Worm (Caenorhabditis elegans) whole organism, L2 larva: ENCODE data around the gene M88.4.
A peak's percentile ranks its signal among the peaks of the same experiment; 100 is the strongest.

Source experiments
- C34F6.9 ChIP-seq: fragments of 150-350 bp; optimal IDR thresholded peaks from 2 replicates; lab custom pipeline; 2014; ENCODE audit warnings: missing biosample characterization, missing genetic modification characterization
- F13H6.1 ChIP-seq: sonication (generic microtip); optimal IDR thresholded peaks from 2 replicates; lab custom pipeline; 2016; ENCODE audit warnings: missing genetic modification characterization, missing compliant biosample characterization
- R02D3.7 ChIP-seq: fragments of 150-350 bp; optimal IDR thresholded peaks from 2 replicates; lab custom pipeline; 2014; ENCODE audit warnings: missing biosample characterization, missing genetic modification characterization
- Y55F3AM.14 ChIP-seq: fragments of 200-800 bp; sonication (Bioruptor generic); optimal IDR thresholded peaks from 2 replicates; lab custom pipeline; 2018; ENCODE audit warnings: mild to moderate bottlenecking, missing genetic modification characterization, missing compliant biosample characterization
- ZK546.5 ChIP-seq: sonication (generic microtip); optimal IDR thresholded peaks from 2 replicates; lab custom pipeline; 2017; ENCODE audit warnings: missing biosample characterization, missing genetic modification characterization
- alr-1 ChIP-seq: fragments of 150-350 bp; optimal IDR thresholded peaks from 2 replicates; lab custom pipeline; 2014; ENCODE audit warnings: missing biosample characterization, missing genetic modification characterization
- aly-2 ChIP-seq: fragments of 150-350 bp; optimal IDR thresholded peaks from 2 replicates; lab custom pipeline; 2014; ENCODE audit warnings: missing biosample characterization, missing genetic modification characterization
- ama-1 ChIP-seq: fragments of 150-350 bp; optimal IDR thresholded peaks from 2 replicates; lab custom pipeline; 2018; ENCODE audit warnings: inconsistent platforms
- blmp-1 ChIP-seq: sonication (generic microtip); optimal IDR thresholded peaks from 2 replicates; lab custom pipeline; 2017; ENCODE audit warnings: missing genetic modification characterization, mild to moderate bottlenecking, missing compliant biosample characterization, antibody characterized with exemption, moderate library complexity; ENCODE audit not compliant: insufficient read depth
- ceh-16 ChIP-seq: fragments of 150-350 bp; optimal IDR thresholded peaks from 2 replicates; lab custom pipeline; 2014; ENCODE audit warnings: missing biosample characterization, missing genetic modification characterization
- ceh-82 ChIP-seq: fragments of 150-350 bp; optimal IDR thresholded peaks from 2 replicates; lab custom pipeline; 2014; ENCODE audit warnings: missing biosample characterization, missing genetic modification characterization
- crh-2 ChIP-seq: sonication (generic microtip); optimal IDR thresholded peaks from 2 replicates; lab custom pipeline; 2017; ENCODE audit warnings: missing biosample characterization, missing genetic modification characterization
- dmd-4 ChIP-seq: sonication (generic microtip); optimal IDR thresholded peaks from 2 replicates; lab custom pipeline; 2017; ENCODE audit warnings: missing biosample characterization, missing genetic modification characterization
- egl-27 ChIP-seq: sonication (generic microtip); optimal IDR thresholded peaks from 3 replicates; lab custom pipeline; 2017; ENCODE audit warnings: missing biosample characterization, missing genetic modification reagents, missing genetic modification characterization
- elt-1 ChIP-seq: fragments of 150-350 bp; optimal IDR thresholded peaks from 2 replicates; lab custom pipeline; 2014; ENCODE audit warnings: missing biosample characterization, missing genetic modification characterization
- elt-3 ChIP-seq: sonication (generic microtip); optimal IDR thresholded peaks from 2 replicates; lab custom pipeline; 2017; ENCODE audit warnings: missing biosample characterization, missing genetic modification characterization
- fos-1 ChIP-seq: fragments of 150-350 bp; optimal IDR thresholded peaks from 2 replicates; lab custom pipeline; 2014; ENCODE audit warnings: missing biosample characterization, missing genetic modification characterization
- gmeb-1 ChIP-seq: fragments of 150-350 bp; optimal IDR thresholded peaks from 2 replicates; lab custom pipeline; 2014; ENCODE audit warnings: missing biosample characterization, missing genetic modification characterization
- lin-11 ChIP-seq: fragments of 150-350 bp; sonication (generic microtip); optimal IDR thresholded peaks from 2 replicates; lab custom pipeline; 2014; ENCODE audit warnings: missing biosample characterization, missing genetic modification characterization, inconsistent platforms, mixed read lengths
- lin-13 ChIP-seq: fragments of 150-350 bp; optimal IDR thresholded peaks from 2 replicates; lab custom pipeline; 2014; ENCODE audit warnings: missing biosample characterization, missing genetic modification reagents, missing genetic modification characterization
- lin-39 ChIP-seq: fragments of 150-350 bp; optimal IDR thresholded peaks from 2 replicates; lab custom pipeline; 2014; ENCODE audit warnings: missing biosample characterization, missing genetic modification reagents, missing genetic modification characterization
- lsy-2 ChIP-seq, 2 experiments: fragments of 150-350 bp in 1 of 2; sonication (generic microtip) in 1 of 2; optimal IDR thresholded peaks; 2 replicates each; lab custom pipeline; 2014 to 2017; ENCODE audit warnings: missing biosample characterization in 2 of 2, missing genetic modification characterization in 2 of 2
- mab-5 ChIP-seq: fragments of 150-350 bp; optimal IDR thresholded peaks from 2 replicates; lab custom pipeline; 2014; ENCODE audit warnings: missing biosample characterization, missing genetic modification characterization
- mbf-1 ChIP-seq: sonication (generic microtip); optimal IDR thresholded peaks from 2 replicates; lab custom pipeline; 2017; ENCODE audit warnings: missing biosample characterization, missing genetic modification characterization
- mdl-1 ChIP-seq, 2 experiments: fragments of 150-350 bp in 1 of 2; sonication (generic microtip) in 1 of 2; optimal IDR thresholded peaks; 2 replicates each; lab custom pipeline; 2017; ENCODE audit warnings: missing biosample characterization in 2 of 2, missing genetic modification characterization in 2 of 2
- nhr-10 ChIP-seq: sonication (generic microtip); optimal IDR thresholded peaks from 2 replicates; lab custom pipeline; 2017; ENCODE audit warnings: missing biosample characterization, missing genetic modification characterization
- nhr-11 ChIP-seq: fragments of 150-350 bp; optimal IDR thresholded peaks from 2 replicates; lab custom pipeline; 2014; ENCODE audit warnings: missing biosample characterization, missing genetic modification characterization
- nhr-12 ChIP-seq: fragments of 150-350 bp; optimal IDR thresholded peaks from 2 replicates; lab custom pipeline; 2014; ENCODE audit warnings: missing biosample characterization, missing genetic modification characterization
- nhr-129 ChIP-seq: fragments of 150-350 bp; optimal IDR thresholded peaks from 2 replicates; lab custom pipeline; 2014; ENCODE audit warnings: missing biosample characterization, missing genetic modification characterization
- nhr-21 ChIP-seq: fragments of 150-350 bp; optimal IDR thresholded peaks from 2 replicates; lab custom pipeline; 2014; ENCODE audit warnings: missing biosample characterization, missing genetic modification characterization
- nhr-23 ChIP-seq: fragments of 150-350 bp; optimal IDR thresholded peaks from 2 replicates; lab custom pipeline; 2014; ENCODE audit warnings: missing biosample characterization, missing genetic modification reagents, missing genetic modification characterization
- nhr-237 ChIP-seq: fragments of 150-350 bp; optimal IDR thresholded peaks from 2 replicates; lab custom pipeline; 2014; ENCODE audit warnings: missing biosample characterization, missing genetic modification characterization
- nhr-25 ChIP-seq: fragments of 150-350 bp; sonication (generic microtip); optimal IDR thresholded peaks from 3 replicates; lab custom pipeline; 2014; ENCODE audit warnings: missing biosample characterization, missing genetic modification characterization
- nhr-6 ChIP-seq: fragments of 150-350 bp; optimal IDR thresholded peaks from 2 replicates; lab custom pipeline; 2014; ENCODE audit warnings: missing biosample characterization, missing genetic modification characterization
- nhr-77 ChIP-seq: fragments of 150-350 bp; optimal IDR thresholded peaks from 2 replicates; lab custom pipeline; 2014; ENCODE audit warnings: missing biosample characterization, missing genetic modification characterization
- peb-1 ChIP-seq: fragments of 150-350 bp; optimal IDR thresholded peaks from 2 replicates; lab custom pipeline; 2014; ENCODE audit warnings: missing biosample characterization, missing genetic modification characterization
- sem-4 ChIP-seq: fragments of 150-350 bp; optimal IDR thresholded peaks from 2 replicates; lab custom pipeline; 2014; ENCODE audit warnings: missing biosample characterization, missing genetic modification reagents, missing genetic modification characterization
- skn-1 ChIP-seq: sonication (generic microtip); optimal IDR thresholded peaks from 2 replicates; lab custom pipeline; 2017; ENCODE audit warnings: missing biosample characterization, missing genetic modification characterization
- sma-3 ChIP-seq: sonication (generic microtip); optimal IDR thresholded peaks from 2 replicates; lab custom pipeline; 2016; ENCODE audit warnings: missing genetic modification reagents, missing genetic modification characterization, missing compliant biosample characterization
- sma-9 ChIP-seq, 2 experiments: fragments of 150-350 bp in 1 of 2; sonication (generic microtip) in 1 of 2; optimal IDR thresholded peaks; 2 replicates each; lab custom pipeline; 2014 to 2016; ENCODE audit warnings: missing genetic modification characterization in 2 of 2, mild to moderate bottlenecking in 1 of 2, missing biosample characterization in 1 of 2, missing compliant biosample characterization in 1 of 2, missing genetic modification reagents in 1 of 2, moderate library complexity in 1 of 2
- snpc-4 ChIP-seq: fragments of 150-350 bp; optimal IDR thresholded peaks from 2 replicates; lab custom pipeline; 2014; ENCODE audit warnings: missing biosample characterization, missing genetic modification characterization
- unc-39 ChIP-seq: fragments of 150-350 bp; optimal IDR thresholded peaks from 2 replicates; lab custom pipeline; 2014; ENCODE audit warnings: missing biosample characterization, missing genetic modification characterization
- unc-55 ChIP-seq: fragments of 150-350 bp; sonication (generic microtip); optimal IDR thresholded peaks from 3 replicates; lab custom pipeline; 2014; ENCODE audit warnings: missing biosample characterization, missing genetic modification reagents, missing genetic modification characterization
- unc-62 ChIP-seq: fragments of 150-350 bp; optimal IDR thresholded peaks from 2 replicates; lab custom pipeline; 2014; ENCODE audit warnings: missing biosample characterization, missing genetic modification reagents, missing genetic modification characterization
- zag-1 ChIP-seq: fragments of 150-350 bp; optimal IDR thresholded peaks from 2 replicates; lab custom pipeline; 2014; ENCODE audit warnings: missing biosample characterization, missing genetic modification characterization
- ztf-1 ChIP-seq: fragments of 200-800 bp; sonication (Bioruptor generic); conservative IDR thresholded peaks from 2 replicates; pipeline ENCODE4 v1.3.6; 2022; ENCODE audit warnings: missing genetic modification characterization, missing compliant biosample characterization
- ztf-11 ChIP-seq: sonication (generic microtip); optimal IDR thresholded peaks from 2 replicates; lab custom pipeline; 2017; ENCODE audit warnings: missing biosample characterization, missing genetic modification characterization
- ztf-4 ChIP-seq: fragments of 150-350 bp; optimal IDR thresholded peaks from 2 replicates; lab custom pipeline; 2014; ENCODE audit warnings: missing biosample characterization, missing genetic modification characterization

M88.4 gene

DNA sequence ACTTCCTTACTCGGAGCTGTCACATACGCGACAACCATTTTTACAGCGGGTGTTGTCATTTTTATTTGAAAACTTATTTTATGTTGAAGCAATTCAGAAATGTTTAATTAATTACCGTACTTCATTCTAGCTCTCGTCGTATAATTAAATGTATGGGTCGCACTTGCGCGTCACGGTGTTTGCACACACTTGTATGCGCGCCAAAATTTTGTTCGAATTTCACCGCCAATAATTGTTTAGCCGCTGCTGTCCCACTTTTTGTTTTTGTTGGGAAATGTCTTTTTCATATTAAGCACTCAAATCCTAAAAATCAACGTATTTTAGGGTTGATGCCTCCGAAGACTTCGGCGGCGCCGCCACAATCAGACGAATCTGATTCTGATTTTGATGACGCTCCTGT lies 38.3 kb downstream of the M88.4 start, which contains the start of the genes F35G12.7 and smc-4:
Gene F35G12.7 (minus strand): TSS at position 154 of the 400 bp plus-strand sequence.
Gene smc-4 (plus strand): TSS at position 325 of the 400 bp plus-strand sequence.
- no peak for TF ChIP-seq nhr-77 (tag; lab: Kevin White, UChicago)
- TF ChIP-seq lin-11 (tag; lab: Kevin White, UChicago) = peak; percentile 38
- TF ChIP-seq unc-55 (GFP tag; lab: Kevin White, UChicago) = peak; percentile 72
- peak; percentile 29 for TF ChIP-seq nhr-21
- TF ChIP-seq C34F6.9 (tag; lab: Kevin White, UChicago) = peak; percentile 69
- peak; percentile 7 for TF ChIP-seq sma-3 (GFP tag; lab: Kevin White, UChicago)
- no peak for TF ChIP-seq unc-39
- TF ChIP-seq F13H6.1 (tag; lab: Kevin White, UChicago) = peak; percentile 33
- peak; percentile 37 for TF ChIP-seq crh-2 (tag; lab: Kevin White, UChicago)
- no peak for TF ChIP-seq ama-1 (lab: Kevin White, UChicago)
- no peak for TF ChIP-seq alr-1
- TF ChIP-seq unc-62 (GFP tag; lab: Kevin White, UChicago) = no peak
- TF ChIP-seq mbf-1 (tag; lab: Kevin White, UChicago) = no peak
- TF ChIP-seq nhr-23 (tag; lab: Kevin White, UChicago) = no peak
- no peak for TF ChIP-seq ztf-1
- TF ChIP-seq lin-13 (GFP tag; lab: Kevin White, UChicago) = no peak
- TF ChIP-seq fos-1 (tag; lab: Kevin White, UChicago) = peak; percentile 31
- no peak for TF ChIP-seq ceh-16
- TF ChIP-seq snpc-4 (tag; lab: Kevin White, UChicago) = no peak
- TF ChIP-seq sma-9 (GFP tag; optimal IDR thresholded peaks at IDR 0.05; lab: Kevin White, UChicago) = peak; percentile 54
- no peak for TF ChIP-seq sma-9 (tag; optimal IDR thresholded peaks at IDR 0.05; lab: Kevin White, UChicago)
- TF ChIP-seq peb-1 (tag; lab: Kevin White, UChicago) = no peak
- TF ChIP-seq skn-1 (tag; lab: Kevin White, UChicago) = no peak
- no peak for TF ChIP-seq R02D3.7
- no peak for TF ChIP-seq ZK546.5
- TF ChIP-seq aly-2 (tag; lab: Kevin White, UChicago) = no peak
- no peak for TF ChIP-seq ztf-4 (tag; lab: Kevin White, UChicago)
- no peak for TF ChIP-seq elt-1 (tag; lab: Kevin White, UChicago)
- no peak for TF ChIP-seq mdl-1 (tag; optimal IDR thresholded peaks at IDR 0.05; lab: Kevin White, UChicago)
- no peak for TF ChIP-seq dmd-4
- no peak for TF ChIP-seq nhr-11 (tag; lab: Kevin White, UChicago)
- TF ChIP-seq zag-1 (tag; lab: Kevin White, UChicago) = no peak
- peak; percentile 81 for TF ChIP-seq gmeb-1 (tag; lab: Kevin White, UChicago)
- TF ChIP-seq nhr-129 (tag; lab: Kevin White, UChicago) = peak; percentile 69
- TF ChIP-seq nhr-25 (tag; lab: Kevin White, UChicago) = no peak
- TF ChIP-seq ceh-82 (tag; lab: Kevin White, UChicago) = no peak
- no peak for TF ChIP-seq blmp-1 (tag; lab: Kevin White, UChicago)
- TF ChIP-seq elt-3 (tag; lab: Kevin White, UChicago) = no peak
- no peak for TF ChIP-seq lin-39 (tag; lab: Kevin White, UChicago)
- no peak for TF ChIP-seq Y55F3AM.14
- TF ChIP-seq nhr-6 (tag; lab: Kevin White, UChicago) = no peak
- no peak for TF ChIP-seq mab-5 (tag; lab: Kevin White, UChicago)
- no peak for TF ChIP-seq nhr-237 (tag; lab: Kevin White, UChicago)
- TF ChIP-seq ztf-11 = no peak
- TF ChIP-seq nhr-10 (tag; lab: Kevin White, UChicago) = no peak
- TF ChIP-seq nhr-12 (tag; lab: Kevin White, UChicago) = no peak
- TF ChIP-seq sem-4 = no peak
- TF ChIP-seq lsy-2 (tag; optimal IDR thresholded peaks at IDR 0.05; lab: Kevin White, UChicago) = peak; percentile 80 to 95
- no peak for TF ChIP-seq egl-27 (tag; lab: Kevin White, UChicago)
